Fruit fly (Drosophila melanogaster): ENCODE data around the gene CCT1.

dm6 chr3R:22528264-22529158, 37.3 kb upstream of the CCT1 start, which contains the start of gene CG5346:
- TF ChIP-seq h (optimal IDR thresholded peaks at IDR 0.05), result no peak
- no peak for TF ChIP-seq Sin3A (optimal IDR thresholded peaks at IDR 0.05)
- no peak for TF ChIP-seq psq (optimal IDR thresholded peaks at IDR 0.05)
- no peak for TF ChIP-seq Myc (optimal IDR thresholded peaks at IDR 0.05)

All from Kc167 (cell line).